Fruit fly (Drosophila melanogaster): ENCODE measurements around the gene CG17292.

The CG17292 gene

DNA sequence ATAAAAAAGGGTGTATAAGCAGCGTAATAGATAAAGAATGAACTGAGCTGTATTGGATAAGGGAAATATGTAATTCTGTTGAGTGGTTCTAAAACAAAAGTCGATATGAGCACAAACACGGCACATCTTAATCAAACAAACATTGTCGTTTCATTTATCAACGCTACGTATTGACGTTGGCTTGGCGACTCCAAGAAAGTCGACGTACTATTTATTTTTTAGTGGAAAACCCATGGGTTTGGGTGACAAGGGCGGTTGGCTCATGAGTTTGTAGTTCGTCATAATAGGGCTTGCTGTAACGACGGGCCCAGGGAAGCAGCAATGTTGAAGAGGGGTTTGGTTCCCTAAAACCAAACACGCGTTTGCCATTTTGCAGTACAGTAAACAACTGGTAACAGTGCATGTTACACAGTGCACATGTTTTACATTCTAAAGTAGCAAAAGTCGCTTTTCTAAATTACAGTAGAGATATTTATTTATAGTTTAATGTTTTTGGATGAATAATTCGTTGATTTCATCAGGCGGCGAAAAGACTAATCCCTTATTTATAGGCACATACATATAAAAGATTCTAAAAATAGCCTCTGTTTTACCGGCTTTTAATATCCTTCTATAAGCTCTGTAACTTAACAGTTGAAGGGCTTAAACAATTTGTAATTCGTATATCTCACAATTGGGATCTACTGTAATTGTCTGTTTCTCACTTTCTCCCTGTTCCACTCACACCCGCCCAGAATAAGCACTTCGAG lies 8.9 kb upstream of the CG17292 start (continued):
- no peak for TF ChIP-seq Sin3A (optimal IDR thresholded peaks at IDR 0.05)
- TF ChIP-seq Dref (GFP tag; IDR thresholded peaks at IDR 0.05), result no peak
- TF ChIP-seq Gug (GFP tag; IDR thresholded peaks at IDR 0.05), result no peak
- no peak for TF ChIP-seq D19A (tag; optimal IDR thresholded peaks at IDR 0.05)
- peak; percentile 10 for TF ChIP-seq CHES-1-like (GFP tag; optimal IDR thresholded peaks at IDR 0.05)
- TF ChIP-seq CG13296 (GFP tag; optimal IDR thresholded peaks at IDR 0.05), result no peak
- no peak for TF ChIP-seq CG16813 (GFP tag; IDR thresholded peaks at IDR 0.05; ENCODE audit: partially characterized antibody)
- TF ChIP-seq CG1647 (GFP tag; optimal IDR thresholded peaks at IDR 0.05), result no peak
- TF ChIP-seq CG10431 (GFP tag; optimal IDR thresholded peaks at IDR 0.05), result no peak
- TF ChIP-seq crc (GFP tag; optimal IDR thresholded peaks at IDR 0.05), result peak; percentile 4
- no peak for TF ChIP-seq az2 (GFP tag; optimal IDR thresholded peaks at IDR 0.05)
- TF ChIP-seq CG6813 (GFP tag; optimal IDR thresholded peaks at IDR 0.05), result no peak
- TF ChIP-seq disco-r (GFP tag; optimal IDR thresholded peaks at IDR 0.05), result no peak
- no peak for TF ChIP-seq Xrp1 (GFP tag; IDR thresholded peaks at IDR 0.05)
- no peak for TF ChIP-seq CG1603 (tag; optimal IDR thresholded peaks at IDR 0.05)
- TF ChIP-seq CG11696 (GFP tag; IDR thresholded peaks at IDR 0.05), result no peak
- peak; percentile 44; the same call in 1 of the 2 replicates for TF ChIP-seq sisA (GFP tag; IDR thresholded peaks at IDR 0.05)
- no peak for TF ChIP-seq caup (GFP tag; optimal IDR thresholded peaks at IDR 0.05; ENCODE audit: severe bottlenecking)
- TF ChIP-seq Jarid2 (GFP tag; optimal IDR thresholded peaks at IDR 0.05), result no peak
- no peak for TF ChIP-seq Bdp1 (GFP tag; optimal IDR thresholded peaks at IDR 0.05)
- no peak for TF ChIP-seq pita (GFP tag; optimal IDR thresholded peaks at IDR 0.05)
- TF ChIP-seq Hmx (GFP tag; optimal IDR thresholded peaks at IDR 0.05), result peak; percentile 19
- TF ChIP-seq hb (GFP tag; IDR thresholded peaks at IDR 0.05; ENCODE audit: partially characterized antibody), result no peak
- no peak for TF ChIP-seq CG1529 (GFP tag; optimal IDR thresholded peaks at IDR 0.05)
- no peak for TF ChIP-seq CG13775 (GFP tag; optimal IDR thresholded peaks at IDR 0.05)
- no peak for TF ChIP-seq otp (GFP tag; IDR thresholded peaks at IDR 0.05)
- no peak for TF ChIP-seq CG15696 (tag; optimal IDR thresholded peaks at IDR 0.05)
- no peak for TF ChIP-seq knrl (GFP tag; IDR thresholded peaks at IDR 0.05; ENCODE audit: partially characterized antibody)
- no peak for TF ChIP-seq CG9215 (GFP tag; IDR thresholded peaks at IDR 0.05)
- no peak for TF ChIP-seq CG15269 (tag; optimal IDR thresholded peaks at IDR 0.05)
- TF ChIP-seq Hr39 (optimal IDR thresholded peaks at IDR 0.05), result no peak
- no peak for TF ChIP-seq CG15514 (GFP tag; optimal IDR thresholded peaks at IDR 0.05)
- no peak for TF ChIP-seq crol (GFP tag; IDR thresholded peaks at IDR 0.05)
- TF ChIP-seq ro (GFP tag; IDR thresholded peaks at IDR 0.05), result no peak
- TF ChIP-seq CG4328 (GFP tag; optimal IDR thresholded peaks at IDR 0.05), result peak; percentile 1
- no peak for TF ChIP-seq CG13624 (GFP tag; optimal IDR thresholded peaks at IDR 0.05)
- TF ChIP-seq BtbVII (GFP tag; optimal IDR thresholded peaks at IDR 0.05), result no peak
- TF ChIP-seq CG3726 (GFP tag; IDR thresholded peaks at IDR 0.05), result no peak
- no peak for TF ChIP-seq Ada2b (GFP tag; IDR thresholded peaks at IDR 0.05)
- TF ChIP-seq CG4730 (GFP tag; IDR thresholded peaks at IDR 0.05), result no peak
- TF ChIP-seq Trl (optimal IDR thresholded peaks at IDR 0.05), result no peak
- TF ChIP-seq Trl (GFP tag; optimal IDR thresholded peaks at IDR 0.05), result no peak
- TF ChIP-seq sd (tag; optimal IDR thresholded peaks at IDR 0.05), result no peak
- no peak for TF ChIP-seq CG13123 (GFP tag; optimal IDR thresholded peaks at IDR 0.05)
- TF ChIP-seq pnt (GFP tag; optimal IDR thresholded peaks at IDR 0.05), result no peak
- TF ChIP-seq Antp (GFP tag; optimal IDR thresholded peaks at IDR 0.05), result no peak
- TF ChIP-seq nmo (GFP tag; optimal IDR thresholded peaks at IDR 0.05), result peak; percentile 46
- TF ChIP-seq Awh (GFP tag; IDR thresholded peaks at IDR 0.05), result no peak
- peak; percentile 20 for TF ChIP-seq CG8924 (tag; optimal IDR thresholded peaks at IDR 0.05)
- no peak for TF ChIP-seq CG17829 (tag; optimal IDR thresholded peaks at IDR 0.05)
- TF ChIP-seq sc (optimal IDR thresholded peaks at IDR 0.05), result no peak
- no peak for TF ChIP-seq sc (GFP tag; optimal IDR thresholded peaks at IDR 0.05)
